Worm (Caenorhabditis elegans) whole organism, early embryonic: ENCODE results near the gene F42F12.4.

Source experiments
- B0310.2 ChIP-seq: sonication (generic microtip); optimal IDR thresholded peaks from 2 replicates; lab custom pipeline; 2016; ENCODE audit warnings: mild to moderate bottlenecking, missing genetic modification characterization, missing compliant biosample characterization
- F13C5.2 ChIP-seq: sonication (generic microtip); optimal IDR thresholded peaks from 2 replicates; lab custom pipeline; 2017; ENCODE audit warnings: mild to moderate bottlenecking, missing genetic modification characterization, inconsistent platforms, missing compliant biosample characterization
- aly-1 ChIP-seq: sonication (generic microtip); optimal IDR thresholded peaks from 2 replicates; lab custom pipeline; 2016; ENCODE audit warnings: missing genetic modification characterization, missing compliant biosample characterization
- ama-1 ChIP-seq: fragments of 150-350 bp; optimal IDR thresholded peaks from 2 replicates; lab custom pipeline; 2014
- ceh-13 ChIP-seq: fragments of 200-800 bp; sonication (Bioruptor generic); optimal IDR thresholded peaks from 2 replicates; lab custom pipeline; 2018; ENCODE audit warnings: mild to moderate bottlenecking, missing genetic modification characterization, missing compliant biosample characterization
- ceh-36 ChIP-seq: sonication (generic microtip); optimal IDR thresholded peaks from 2 replicates; lab custom pipeline; 2016; ENCODE audit warnings: missing genetic modification characterization, inconsistent platforms, missing compliant biosample characterization
- ets-7 ChIP-seq: sonication (generic microtip); optimal IDR thresholded peaks from 2 replicates; lab custom pipeline; 2016; ENCODE audit warnings: missing genotype, missing genetic modification characterization, missing compliant biosample characterization
- flt-1 ChIP-seq: fragments of 200-800 bp; sonication (Bioruptor generic); IDR thresholded peaks from 2 replicates; pipeline ENCODE4 v1.3.6; 2022; ENCODE audit warnings: missing genetic modification characterization, missing compliant biosample characterization
- hmbx-1 ChIP-seq: sonication (generic microtip); optimal IDR thresholded peaks from 2 replicates; lab custom pipeline; 2016; ENCODE audit warnings: mild to moderate bottlenecking, missing genetic modification characterization, missing compliant biosample characterization
- hmg-4 ChIP-seq: fragments of 200-800 bp; sonication (Bioruptor generic); optimal IDR thresholded peaks from 2 replicates; lab custom pipeline; 2018; ENCODE audit warnings: mild to moderate bottlenecking, missing genetic modification characterization, missing compliant biosample characterization
- hnd-1 ChIP-seq: sonication (generic microtip); optimal IDR thresholded peaks from 2 replicates; lab custom pipeline; 2016; ENCODE audit warnings: missing genetic modification characterization, missing compliant biosample characterization
- pes-1 ChIP-seq: fragments of 200-800 bp; sonication (Bioruptor generic); IDR thresholded peaks from 2 replicates; pipeline ENCODE4 v1.3.6; 2022; ENCODE audit warnings: missing genetic modification reagents, missing genetic modification characterization, missing compliant biosample characterization
- scrt-1 ChIP-seq: fragments of 200-800 bp; sonication (Bioruptor generic); IDR thresholded peaks from 2 replicates; pipeline ENCODE4 v1.3.6; 2022; ENCODE audit warnings: missing genetic modification characterization, missing compliant biosample characterization
- sea-1 ChIP-seq: fragments of 200-800 bp; sonication (Bioruptor generic); conservative IDR thresholded peaks from 2 replicates; pipeline ENCODE4 v1.3.6; 2022; ENCODE audit warnings: missing genetic modification characterization, missing compliant biosample characterization
- tbx-11 ChIP-seq: fragments of 200-800 bp; sonication (Bioruptor generic); IDR thresholded peaks from 2 replicates; pipeline ENCODE4 v1.3.6; 2022; ENCODE audit warnings: missing genetic modification characterization, missing compliant biosample characterization
- tbx-37 ChIP-seq: fragments of 200-800 bp; sonication (Bioruptor generic); conservative IDR thresholded peaks from 2 replicates; pipeline ENCODE4 v1.3.6; 2022; ENCODE audit warnings: missing genetic modification reagents, missing genetic modification characterization, missing compliant biosample characterization
- tra-4 ChIP-seq: sonication (generic microtip); optimal IDR thresholded peaks from 2 replicates; lab custom pipeline; 2017; ENCODE audit warnings: missing genetic modification characterization, missing compliant biosample characterization

F42F12.4 gene

DNA sequence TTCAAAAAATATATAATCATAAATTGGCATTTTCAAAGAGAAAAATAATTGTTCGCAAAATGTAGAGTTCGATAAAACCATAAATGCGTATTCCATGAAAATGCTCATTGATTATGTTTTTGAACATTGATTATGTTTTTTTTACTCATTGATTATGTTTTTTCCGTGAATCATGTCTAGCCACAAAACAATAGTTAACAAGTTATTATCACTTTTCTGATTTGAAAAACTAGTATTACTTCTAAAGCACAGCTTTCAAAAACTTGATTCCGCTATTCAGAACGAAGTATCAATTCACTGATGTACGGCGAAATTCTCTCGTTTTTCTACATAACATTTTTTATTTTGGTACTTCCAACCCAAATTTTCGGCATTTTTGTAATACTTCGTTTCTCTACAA, 16.9 kb downstream of the F42F12.4 start, which contains the start of gene srd-48:
srd-48 (plus strand) TSS at position 301 of the 400 bp plus-strand sequence.
- TF ChIP-seq sea-1: no peak
- no peak for TF ChIP-seq ets-7 (tag; lab: Kevin White, UChicago)
- TF ChIP-seq pes-1: no peak
- TF ChIP-seq aly-1 (tag; lab: Kevin White, UChicago): no peak
- TF ChIP-seq hnd-1 (tag; lab: Kevin White, UChicago): no peak
- no peak for TF ChIP-seq hmbx-1
- TF ChIP-seq ceh-13 (GFP tag; lab: Kevin White, UChicago): no peak
- TF ChIP-seq F13C5.2: no peak
- TF ChIP-seq tra-4 (tag; lab: Kevin White, UChicago): no peak
- TF ChIP-seq ceh-36 (tag; lab: Kevin White, UChicago): no peak
- TF ChIP-seq scrt-1 (GFP tag; lab: Robert Waterston, UW): no peak
- TF ChIP-seq tbx-11 (GFP tag; lab: Robert Waterston, UW): no peak
- TF ChIP-seq ama-1 (lab: Kevin White, UChicago): no peak
- no peak for TF ChIP-seq B0310.2
- TF ChIP-seq tbx-37 (GFP tag; lab: Robert Waterston, UW): no peak
- no peak for TF ChIP-seq hmg-4 (GFP tag; lab: Kevin White, UChicago)
- no peak for TF ChIP-seq flt-1 (GFP tag; lab: Robert Waterston, UW)

DNA sequence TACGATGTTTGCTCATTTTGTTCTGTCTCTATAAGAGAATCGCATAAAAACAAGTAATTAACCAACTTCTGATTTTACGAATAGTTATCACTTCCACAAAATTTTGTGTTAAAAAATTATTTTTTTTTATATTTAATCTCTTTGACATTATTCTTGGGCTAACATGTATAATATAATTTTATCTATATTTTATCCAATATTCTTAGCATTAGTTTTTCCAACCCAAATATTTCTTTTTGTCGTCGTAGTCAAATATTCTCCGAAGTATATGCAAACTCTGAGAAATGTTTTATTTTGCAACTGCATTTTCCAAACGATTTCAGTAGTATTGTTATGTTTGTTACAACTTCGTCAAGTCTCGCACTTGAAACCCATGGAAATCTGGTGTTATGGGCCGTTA, 19.3 kb downstream of the F42F12.4 start, which contains the start of gene srd-47:
srd-47 (plus strand) TSS at position 164 of the 400 bp plus-strand sequence.
- no peak for TF ChIP-seq ceh-36 (tag; lab: Kevin White, UChicago)
- TF ChIP-seq B0310.2: no peak
- TF ChIP-seq ama-1 (lab: Kevin White, UChicago): no peak
- no peak for TF ChIP-seq pes-1
- no peak for TF ChIP-seq F13C5.2
- TF ChIP-seq flt-1 (GFP tag; lab: Robert Waterston, UW): no peak
- no peak for TF ChIP-seq tra-4 (tag; lab: Kevin White, UChicago)
- TF ChIP-seq tbx-37 (GFP tag; lab: Robert Waterston, UW): no peak

ce11 chrX:12331795-12332194, 21.0 kb downstream of the F42F12.4 start, which contains the start of gene srd-46:
TSS of gene srd-46 (plus strand) at chrX:12332095.
- no peak for TF ChIP-seq tbx-11 (GFP tag; lab: Robert Waterston, UW)
- TF ChIP-seq ets-7 (tag; lab: Kevin White, UChicago): no peak
- TF ChIP-seq ceh-36 (tag; lab: Kevin White, UChicago): no peak
- no peak for TF ChIP-seq ama-1 (lab: Kevin White, UChicago)
- no peak for TF ChIP-seq aly-1 (tag; lab: Kevin White, UChicago)
- TF ChIP-seq pes-1: no peak
- TF ChIP-seq B0310.2: no peak
- no peak for TF ChIP-seq sea-1
- TF ChIP-seq tbx-37 (GFP tag; lab: Robert Waterston, UW): no peak
- no peak for TF ChIP-seq scrt-1 (GFP tag; lab: Robert Waterston, UW)

DNA sequence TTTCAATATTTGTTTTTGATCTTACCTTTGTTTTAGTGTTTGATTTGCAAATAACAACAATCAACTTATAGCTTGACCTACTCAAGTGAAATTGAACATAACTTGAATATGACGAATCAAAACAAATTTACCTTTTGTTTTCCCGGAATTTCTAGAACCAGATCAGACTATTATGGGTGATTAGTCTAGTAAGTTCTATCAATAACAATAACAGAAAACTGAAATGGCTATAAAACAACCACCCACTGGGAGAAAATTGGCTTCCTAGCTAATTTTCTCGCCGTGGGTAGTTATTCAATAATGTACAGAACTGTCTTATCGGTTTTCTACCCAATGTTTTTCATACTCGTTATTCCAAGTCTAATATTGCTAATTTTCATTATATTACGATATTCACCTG, 24.1 kb downstream of the F42F12.4 start, which contains the start of gene srd-45:
srd-45 (plus strand) TSS at position 301 of the 400 bp plus-strand sequence.
- TF ChIP-seq aly-1 (tag; lab: Kevin White, UChicago) (no peak), ama-1 (lab: Kevin White, UChicago) (no peak), hmbx-1 (no peak), ceh-36 (tag; lab: Kevin White, UChicago) (no peak), ets-7 (tag; lab: Kevin White, UChicago) (no peak), flt-1 (GFP tag; lab: Robert Waterston, UW) (no peak), scrt-1 (GFP tag; lab: Robert Waterston, UW) (no peak), sea-1 (no peak), pes-1 (no peak), B0310.2 (no peak), tra-4 (tag; lab: Kevin White, UChicago) (no peak), tbx-37 (GFP tag; lab: Robert Waterston, UW) (no peak), F13C5.2 (no peak), hnd-1 (tag; lab: Kevin White, UChicago) (no peak)

- TF ChIP-seq hmbx-1: no peak
- no peak for TF ChIP-seq tbx-37 (GFP tag; lab: Robert Waterston, UW)
- no peak for TF ChIP-seq B0310.2
- no peak for TF ChIP-seq aly-1 (tag; lab: Kevin White, UChicago)
- no peak for TF ChIP-seq F13C5.2
- no peak for TF ChIP-seq ama-1 (lab: Kevin White, UChicago)
- no peak for TF ChIP-seq tbx-11 (GFP tag; lab: Robert Waterston, UW)
- TF ChIP-seq ceh-13 (GFP tag; lab: Kevin White, UChicago): no peak
- TF ChIP-seq ceh-36 (tag; lab: Kevin White, UChicago): no peak
- TF ChIP-seq ets-7 (tag; lab: Kevin White, UChicago): no peak
- no peak for TF ChIP-seq hnd-1 (tag; lab: Kevin White, UChicago)
Observed at ce11 chrX:12326424-12326823, 26.3 kb downstream of the F42F12.4 start, which contains the start of gene srd-41. TSS of gene srd-41 (plus strand) at chrX:12326724.

ce11 chrX:12323439-12323838, 29.3 kb downstream of the F42F12.4 start, which contains the start of gene srd-40:
TSS of gene srd-40 (plus strand) at chrX:12323739.
- TF ChIP-seq ceh-13 (GFP tag; lab: Kevin White, UChicago) (no peak), B0310.2 (no peak), hmbx-1 (no peak)

DNA sequence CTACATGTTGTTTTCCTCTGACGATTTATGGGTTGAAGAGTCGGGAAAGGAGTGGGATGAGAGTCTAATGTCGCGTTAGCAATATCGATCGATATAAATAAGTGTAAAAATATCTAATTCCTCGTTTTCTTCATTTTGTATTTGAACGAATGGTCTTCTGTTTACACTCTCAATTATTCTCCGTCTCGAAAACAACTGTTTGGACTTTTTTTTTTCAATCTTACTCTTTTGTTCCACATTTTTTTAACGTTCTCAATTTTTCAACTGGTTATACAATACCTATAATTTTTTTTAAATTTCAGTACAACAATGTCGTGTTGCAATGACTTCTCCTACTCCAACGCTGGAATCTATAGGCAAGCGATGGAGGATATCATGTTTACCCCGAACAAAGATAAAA, 31.4 kb downstream of the F42F12.4 start, which contains the start of gene F17A2.13:
F17A2.13 (plus strand) TSS at position 301 of the 400 bp plus-strand sequence.
- TF ChIP-seq ama-1 (lab: Kevin White, UChicago) (no peak), B0310.2 (no peak), F13C5.2 (no peak), hmbx-1 (no peak), ets-7 (tag; lab: Kevin White, UChicago) (no peak), scrt-1 (GFP tag; lab: Robert Waterston, UW) (no peak), ceh-36 (tag; lab: Kevin White, UChicago) (no peak), aly-1 (tag; lab: Kevin White, UChicago) (no peak), pes-1 (no peak), hnd-1 (tag; lab: Kevin White, UChicago) (no peak), tbx-37 (GFP tag; lab: Robert Waterston, UW) (no peak), sea-1 (no peak), flt-1 (GFP tag; lab: Robert Waterston, UW) (no peak), tra-4 (tag; lab: Kevin White, UChicago) (no peak), tbx-11 (GFP tag; lab: Robert Waterston, UW) (no peak)
